Fruit fly (Drosophila melanogaster) whole organism, embryonic: ENCODE data around the gene sky.

ENCODE experiments used
- Atf-2 ChIP-seq: fragments of 200-800 bp; sonication (Bioruptor generic); optimal IDR thresholded peaks from 2 replicates; lab custom pipeline; 2016; ENCODE audit warnings: missing biosample characterization, missing genetic modification characterization
- Bteb2 ChIP-seq: fragments of 200-800 bp; sonication (Bioruptor generic); optimal IDR thresholded peaks from 2 replicates; lab custom pipeline; 2016; ENCODE audit warnings: missing biosample characterization, missing genetic modification characterization
- CG10147 ChIP-seq: fragments of 200-800 bp; sonication (Bioruptor generic); optimal IDR thresholded peaks from 2 replicates; lab custom pipeline; 2019; ENCODE audit warnings: missing biosample characterization, mild to moderate bottlenecking, missing genetic modification characterization, moderate library complexity
- CG11696 ChIP-seq: fragments of 200-800 bp; sonication (Bioruptor generic); IDR thresholded peaks from 2 replicates; pipeline ENCODE4 v1.3.6; 2022; ENCODE audit warnings: missing biosample characterization, missing genetic modification characterization
- CG12071 ChIP-seq: fragments of 200-800 bp; sonication (Bioruptor generic); optimal IDR thresholded peaks from 3 replicates; lab custom pipeline; 2018; ENCODE audit warnings: missing biosample characterization, mild to moderate bottlenecking, missing genetic modification characterization
- CG12659 ChIP-seq: fragments of 200-800 bp; sonication (Bioruptor generic); optimal IDR thresholded peaks from 3 replicates; lab custom pipeline; 2017; ENCODE audit warnings: mild to moderate bottlenecking, missing biosample characterization, missing genetic modification reagents, missing genetic modification characterization
- CG13123 ChIP-seq: fragments of 200-800 bp; sonication (Bioruptor generic); optimal IDR thresholded peaks from 2 replicates; lab custom pipeline; 2016; ENCODE audit warnings: missing biosample characterization, missing genetic modification characterization
- CG13424 ChIP-seq: fragments of 200-800 bp; sonication (Bioruptor generic); optimal IDR thresholded peaks from 2 replicates; lab custom pipeline; 2019; ENCODE audit warnings: missing biosample characterization, mild to moderate bottlenecking, missing genetic modification characterization, moderate library complexity
- CG14441 ChIP-seq: fragments of 200-800 bp; sonication (Bioruptor generic); IDR thresholded peaks from 2 replicates; pipeline ENCODE4 v1.3.6; 2022; ENCODE audit warnings: missing biosample characterization, missing genetic modification characterization
- CG15479 ChIP-seq: fragments of 200-800 bp; sonication (Bioruptor generic); optimal IDR thresholded peaks from 3 replicates; lab custom pipeline; 2019; ENCODE audit warnings: missing biosample characterization, mild to moderate bottlenecking, missing genetic modification characterization, moderate library complexity
- CG17186 ChIP-seq: fragments of 200-800 bp; sonication (Bioruptor generic); optimal IDR thresholded peaks from 3 replicates; lab custom pipeline; 2017; ENCODE audit warnings: missing biosample characterization, missing genetic modification reagents, missing genetic modification characterization
- CG17359 ChIP-seq: fragments of 200-800 bp; sonication (Bioruptor generic); optimal IDR thresholded peaks from 3 replicates; lab custom pipeline; 2018; ENCODE audit warnings: missing biosample characterization, mild to moderate bottlenecking, missing genetic modification characterization, moderate library complexity
- CG17568 ChIP-seq: fragments of 200-800 bp; sonication (Bioruptor generic); optimal IDR thresholded peaks from 2 replicates; lab custom pipeline; 2018; ENCODE audit warnings: missing biosample characterization, mild to moderate bottlenecking, missing genetic modification characterization, moderate library complexity
- CG2116 ChIP-seq: fragments of 200-800 bp; sonication (Bioruptor generic); optimal IDR thresholded peaks from 3 replicates; lab custom pipeline; 2018; ENCODE audit warnings: missing biosample characterization, mild to moderate bottlenecking, missing genetic modification characterization
- CG31388 ChIP-seq: fragments of 200-800 bp; sonication (Bioruptor generic); optimal IDR thresholded peaks from 2 replicates; lab custom pipeline; 2016; ENCODE audit warnings: missing biosample characterization, missing genetic modification characterization
- CG32767 ChIP-seq: fragments of 200-800 bp; sonication (Bioruptor generic); IDR thresholded peaks from 2 replicates; pipeline ENCODE4 v1.3.6; 2022; ENCODE audit warnings: missing biosample characterization, missing genetic modification characterization
- CG32772 ChIP-seq: fragments of 200-800 bp; sonication (Bioruptor generic); IDR thresholded peaks from 2 replicates; pipeline ENCODE4 v1.3.6; 2022; ENCODE audit warnings: missing biosample characterization, missing genetic modification characterization
- CG3407 ChIP-seq: fragments of 200-800 bp; sonication (Bioruptor generic); optimal IDR thresholded peaks from 2 replicates; lab custom pipeline; 2018; ENCODE audit warnings: missing biosample characterization, mild to moderate bottlenecking, missing genetic modification characterization
- CG3847 ChIP-seq: fragments of 200-800 bp; sonication (Bioruptor generic); IDR thresholded peaks from 2 replicates; pipeline ENCODE4 v1.3.6; 2022; ENCODE audit warnings: missing biosample characterization, missing genetic modification characterization
- CG5953 ChIP-seq: fragments of 200-800 bp; sonication (Bioruptor generic); IDR thresholded peaks from 2 replicates; pipeline ENCODE4 v1.3.6; 2022; ENCODE audit warnings: missing biosample characterization, missing genetic modification characterization
- CG7372 ChIP-seq: fragments of 200-800 bp; sonication (Bioruptor generic); IDR thresholded peaks from 2 replicates; pipeline ENCODE4 v1.3.6; 2022; ENCODE audit warnings: missing biosample characterization, missing genetic modification characterization
- CG7963 ChIP-seq: fragments of 200-800 bp; sonication (Bioruptor generic); IDR thresholded peaks from 3 replicates; pipeline ENCODE4 v1.3.6; 2022; ENCODE audit warnings: missing biosample characterization, missing genetic modification characterization; ENCODE audit not compliant: partially characterized antibody
- CG8359 ChIP-seq: fragments of 200-800 bp; sonication (Bioruptor generic); optimal IDR thresholded peaks from 2 replicates; lab custom pipeline; 2017; ENCODE audit warnings: missing biosample characterization, mild to moderate bottlenecking, missing genetic modification characterization, borderline replicate concordance
- D19B ChIP-seq: fragments of 200-800 bp; sonication (Bioruptor generic); optimal IDR thresholded peaks from 2 replicates; lab custom pipeline; 2017; ENCODE audit warnings: missing biosample characterization, mild to moderate bottlenecking, missing genetic modification characterization
- Eip74EF ChIP-seq, 2 experiments: fragments of 200-800 bp in 1 of 2; fragments of >200 bp in 1 of 2; sonication (Bioruptor generic) in 1 of 2; optimal IDR thresholded peaks; 2 replicates each; lab custom pipeline; 2017 to 2019; ENCODE audit warnings: missing biosample characterization in 2 of 2, missing genetic modification characterization in 2 of 2, mild to moderate bottlenecking in 1 of 2, moderate library complexity in 1 of 2
- Hmx ChIP-seq: fragments of 200-800 bp; sonication (Bioruptor generic); optimal IDR thresholded peaks from 2 replicates; lab custom pipeline; 2016; ENCODE audit warnings: missing biosample characterization, missing genetic modification characterization
- Hr3 ChIP-seq: fragments of 200-800 bp; sonication (Bioruptor generic); optimal IDR thresholded peaks from 3 replicates; lab custom pipeline; 2016; ENCODE audit warnings: missing biosample characterization, missing genetic modification characterization
- Opbp ChIP-seq: fragments of 200-800 bp; sonication (Bioruptor generic); IDR thresholded peaks from 3 replicates; pipeline ENCODE4 v1.3.6; 2022; ENCODE audit warnings: missing biosample characterization, missing genetic modification characterization; ENCODE audit not compliant: partially characterized antibody
- Sox102F ChIP-seq: fragments of 200-800 bp; sonication (Bioruptor generic); optimal IDR thresholded peaks from 2 replicates; lab custom pipeline; 2018; ENCODE audit warnings: missing biosample characterization, mild to moderate bottlenecking, missing genetic modification characterization, moderate library complexity
- Sry-β ChIP-seq: fragments of 200-800 bp; sonication (Bioruptor generic); optimal IDR thresholded peaks from 2 replicates; lab custom pipeline; 2018; ENCODE audit warnings: missing biosample characterization, mild to moderate bottlenecking, missing genetic modification characterization, moderate library complexity
- Sry-δ ChIP-seq: fragments of 200-800 bp; sonication (Bioruptor generic); optimal IDR thresholded peaks from 2 replicates; lab custom pipeline; 2016; ENCODE audit warnings: missing biosample characterization, missing genetic modification characterization
- Tbp ChIP-seq: fragments of >200 bp; optimal IDR thresholded peaks from 2 replicates; lab custom pipeline; 2018; ENCODE audit warnings: missing biosample characterization, missing genetic modification characterization
- YL-1 ChIP-seq: fragments of 200-800 bp; sonication (Bioruptor generic); optimal IDR thresholded peaks from 3 replicates; lab custom pipeline; 2017; ENCODE audit warnings: missing biosample characterization, mild to moderate bottlenecking, missing genetic modification characterization
- bcd ChIP-seq: fragments of 200-800 bp; sonication (Bioruptor generic); optimal IDR thresholded peaks from 2 replicates; lab custom pipeline; 2017; ENCODE audit warnings: missing biosample characterization, mild to moderate bottlenecking, missing genetic modification characterization
- btn ChIP-seq: fragments of 200-800 bp; sonication (Bioruptor generic); optimal IDR thresholded peaks from 2 replicates; lab custom pipeline; 2016; ENCODE audit warnings: missing biosample characterization, missing genetic modification characterization
- cad ChIP-seq: fragments of >200 bp; optimal IDR thresholded peaks from 2 replicates; lab custom pipeline; 2017; ENCODE audit warnings: missing biosample characterization, missing genetic modification characterization
- gce ChIP-seq: fragments of 200-800 bp; sonication (Bioruptor generic); IDR thresholded peaks from 3 replicates; pipeline ENCODE4 v1.3.6; 2022; ENCODE audit warnings: missing biosample characterization, missing genetic modification characterization
- gt ChIP-seq: fragments of 200-800 bp; sonication (Bioruptor generic); IDR thresholded peaks from 2 replicates; pipeline ENCODE4 v1.3.6; 2022; ENCODE audit warnings: missing biosample characterization, missing genetic modification characterization
- hth ChIP-seq: fragments of >200 bp; optimal IDR thresholded peaks from 2 replicates; lab custom pipeline; 2017; ENCODE audit warnings: inconsistent platforms
- kah ChIP-seq: fragments of 200-800 bp; sonication (Bioruptor generic); optimal IDR thresholded peaks from 2 replicates; lab custom pipeline; 2018; ENCODE audit warnings: missing biosample characterization, mild to moderate bottlenecking, missing genetic modification characterization
- nmo ChIP-seq: fragments of 200-800 bp; sonication (Bioruptor generic); optimal IDR thresholded peaks from 2 replicates; lab custom pipeline; 2018; ENCODE audit warnings: missing biosample characterization, mild to moderate bottlenecking, missing genetic modification characterization, moderate library complexity
- ro ChIP-seq: fragments of 200-800 bp; sonication (Bioruptor generic); IDR thresholded peaks from 2 replicates; pipeline ENCODE4 v1.3.6; 2022; ENCODE audit warnings: missing biosample characterization, missing genetic modification characterization
- schlank ChIP-seq: fragments of 200-800 bp; sonication (Bioruptor generic); optimal IDR thresholded peaks from 2 replicates; lab custom pipeline; 2018; ENCODE audit warnings: missing biosample characterization, mild to moderate bottlenecking, missing genetic modification characterization
- sens-2 ChIP-seq: fragments of 200-800 bp; sonication (Bioruptor generic); IDR thresholded peaks from 2 replicates; pipeline ENCODE4 v1.3.6; 2022; ENCODE audit warnings: missing biosample characterization, missing genetic modification characterization
- ssp ChIP-seq: fragments of 200-800 bp; sonication (Bioruptor generic); IDR thresholded peaks from 2 replicates; pipeline ENCODE4 v1.3.6; 2022; ENCODE audit warnings: missing biosample characterization, missing genetic modification characterization
- tll ChIP-seq, 2 experiments: fragments of 200-800 bp in 1 of 2; fragments of >200 bp in 1 of 2; sonication (Bioruptor generic) in 1 of 2; optimal IDR thresholded peaks; 2 replicates each; lab custom pipeline; 2017 to 2019; ENCODE audit warnings: missing biosample characterization in 2 of 2, missing genetic modification characterization in 2 of 2, mild to moderate bottlenecking in 1 of 2, moderate library complexity in 1 of 2
- toy ChIP-seq: fragments of 200-800 bp; sonication (Bioruptor generic); IDR thresholded peaks from 2 replicates; pipeline ENCODE4 v1.3.6; 2022; ENCODE audit warnings: missing biosample characterization, missing genetic modification characterization
- tup ChIP-seq: fragments of 200-800 bp; sonication (Bioruptor generic); optimal IDR thresholded peaks from 2 replicates; lab custom pipeline; 2016; ENCODE audit warnings: missing biosample characterization, mild to moderate bottlenecking, missing genetic modification characterization, moderate library complexity
- unc-4 ChIP-seq: fragments of 200-800 bp; sonication (Bioruptor generic); IDR thresholded peaks from 2 replicates; pipeline ENCODE4 v1.3.6; 2022; ENCODE audit warnings: missing biosample characterization, missing genetic modification characterization; ENCODE audit not compliant: partially characterized antibody
- zfh2 ChIP-seq: fragments of 200-800 bp; sonication (Bioruptor generic); optimal IDR thresholded peaks from 2 replicates; lab custom pipeline; 2016; ENCODE audit warnings: missing biosample characterization, missing genetic modification characterization

sky gene

DNA sequence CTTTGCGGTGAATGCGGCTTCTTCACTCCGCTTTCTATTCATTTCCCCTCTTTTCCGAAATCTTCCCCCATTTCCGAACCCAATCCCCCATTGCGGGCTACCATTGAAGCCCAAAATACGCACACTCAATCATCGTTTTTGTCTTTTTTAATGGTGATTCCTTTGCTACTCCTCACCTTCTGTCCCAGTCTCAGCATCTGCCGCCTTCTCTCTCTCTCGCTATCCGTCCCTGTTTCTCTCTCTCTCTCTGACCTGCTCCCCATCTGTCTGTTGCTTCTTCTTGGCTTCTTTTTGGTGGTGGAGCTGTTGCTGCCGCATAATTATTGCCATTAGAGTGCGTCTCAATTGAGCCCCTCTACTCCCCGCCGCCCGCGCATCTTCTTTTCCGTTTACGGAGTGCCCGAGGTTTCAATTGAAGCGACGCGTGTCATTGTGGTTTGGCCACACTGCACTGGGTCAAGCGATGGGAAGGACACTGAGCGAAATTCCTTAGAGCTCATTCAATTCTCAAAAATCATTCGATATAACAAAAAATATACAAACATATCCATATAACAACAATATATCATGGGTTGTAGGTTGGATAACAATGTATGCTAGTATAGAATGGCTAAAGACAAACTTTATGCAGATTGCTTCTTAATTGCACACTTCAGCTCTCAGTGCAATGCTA, 26.3 kb upstream of the sky start (continued):
- TF ChIP-seq toy (GFP tag; lab: Robert Waterston, UW) (no peak), sens-2 (GFP tag; lab: Robert Waterston, UW) (no peak), nmo (peak; percentile 59), gce (GFP tag; lab: Robert Waterston, UW) (0 out of 3 replicates have a peak, but pooled peaks have one; percentile 44), CG32767 (GFP tag; lab: Robert Waterston, UW) (peak; percentile 29; the same call in 1 of the 2 replicates), tup (peak; percentile 12), ro (GFP tag; lab: Robert Waterston, UW) (no peak), hth (lab: Kevin White, UChicago) (no peak), CG32772 (no peak), kah (no peak), CG8359 (GFP tag; lab: Kevin White, UChicago) (peak; percentile 26), ssp (GFP tag; lab: Robert Waterston, UW) (peak; percentile 39; the same call in 1 of the 2 replicates), tll (GFP tag; optimal IDR thresholded peaks at IDR 0.05; lab: Kevin White, UChicago) (no peak), btn (GFP tag; lab: Kevin White, UChicago) (peak; percentile 11), CG7372 (no peak), Sox102F (peak; percentile 72), CG13424 (peak; percentile 51), CG11696 (GFP tag; lab: Robert Waterston, UW) (no peak), CG7963 (GFP tag; lab: Robert Waterston, UW) (no peak), CG13123 (GFP tag; lab: Kevin White, UChicago) (no peak), Hmx (GFP tag; lab: Kevin White, UChicago) (no peak), CG10147 (GFP tag; lab: Kevin White, UChicago) (no peak), cad (no peak), unc-4 (GFP tag; lab: Robert Waterston, UW) (no peak), CG12071 (GFP tag; lab: Kevin White, UChicago) (no peak), Hr3 (GFP tag; lab: Kevin White, UChicago) (peak; percentile 18), CG14441 (GFP tag; lab: Robert Waterston, UW) (no peak), gt (GFP tag; lab: Robert Waterston, UW) (no peak), CG17359 (tag; lab: Kevin White, UChicago) (peak; percentile 71), CG2116 (GFP tag; lab: Kevin White, UChicago) (no peak), Tbp (GFP tag; lab: Kevin White, UChicago) (no peak), Bteb2 (GFP tag; lab: Kevin White, UChicago) (no peak), zfh2 (GFP tag; lab: Kevin White, UChicago) (no peak), CG12659 (GFP tag; lab: Kevin White, UChicago) (peak; percentile 12), CG17186 (GFP tag; lab: Kevin White, UChicago) (no peak), CG31388 (no peak), CG5953 (GFP tag; lab: Robert Waterston, UW) (no peak), YL-1 (GFP tag; lab: Kevin White, UChicago) (no peak), Opbp (GFP tag; lab: Robert Waterston, UW) (peak; percentile 13; the same call in 1 of the 3 replicates), bcd (GFP tag; lab: Kevin White, UChicago) (peak; percentile 24), CG15479 (GFP tag; lab: Kevin White, UChicago) (no peak), Eip74EF (GFP tag; optimal IDR thresholded peaks at IDR 0.05; lab: Kevin White, UChicago) (peak in 1 of 2 experiments; percentile 22), schlank (tag; lab: Kevin White, UChicago) (no peak), Sry-β (GFP tag; lab: Kevin White, UChicago) (no peak), D19B (no peak), Sry-δ (GFP tag; lab: Kevin White, UChicago) (peak; percentile 1), CG3407 (GFP tag; lab: Kevin White, UChicago) (peak; percentile 31), Atf-2 (no peak), CG17568 (GFP tag; lab: Kevin White, UChicago) (no peak), CG3847 (GFP tag; lab: Robert Waterston, UW) (0 out of 2 replicates have a peak, but pooled peaks have one; percentile 18)
